Fruit fly (Drosophila melanogaster): ENCODE data around the gene Kah.

dm6 chr3L:603847-604550, 14.9 kb upstream of the Kah start, which contains the start of gene CG13893:
- no peak for TF ChIP-seq CG8478 (optimal IDR thresholded peaks at IDR 0.05)
- TF ChIP-seq CTCF (optimal IDR thresholded peaks at IDR 0.05): no peak

All from S2 (cell line).